Fruit fly (Drosophila melanogaster): Measurements from ENCODE around the gene Zip102B.

DNA sequence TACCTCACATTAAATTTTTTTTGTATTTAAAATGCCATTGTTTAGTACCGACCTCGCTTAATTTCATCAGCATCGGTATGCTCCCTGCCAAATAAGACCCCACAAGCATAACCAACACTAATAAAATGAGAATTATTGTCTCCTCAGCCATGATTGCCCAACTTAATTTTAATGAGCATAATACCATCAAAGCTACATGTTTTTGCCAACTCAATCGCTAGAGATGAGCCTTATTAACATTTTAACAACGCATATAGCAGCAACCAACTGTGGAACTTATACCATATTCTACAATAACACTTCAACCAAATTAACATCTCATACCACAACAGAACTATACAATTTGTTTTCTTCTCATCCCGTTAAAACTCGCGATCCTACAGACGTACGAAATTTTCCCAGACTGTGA, at the start of gene Zip102B:
- TF ChIP-seq usp (GFP tag; optimal IDR thresholded peaks at IDR 0.05) (no peak), psq (optimal IDR thresholded peaks at IDR 0.05) (no peak), Dll (optimal IDR thresholded peaks at IDR 0.05) (no peak), CG8478 (optimal IDR thresholded peaks at IDR 0.05) (no peak), pan (optimal IDR thresholded peaks at IDR 0.05) (no peak), EcR (GFP tag; optimal IDR thresholded peaks at IDR 0.05) (no peak)

All from whole organism.